Worm (Caenorhabditis elegans) whole organism, mixed stage, embryonic: ENCODE measurements around the gene T02H6.5.

ENCODE experiments used
- cnd-1 ChIP-seq: fragments of 200-800 bp; sonication (Bioruptor generic); optimal IDR thresholded peaks from 2 replicates; lab custom pipeline; 2018; ENCODE audit warnings: mild to moderate bottlenecking, missing genetic modification characterization, missing compliant biosample characterization
- elt-1 ChIP-seq: sonication (generic microtip); optimal IDR thresholded peaks from 2 replicates; lab custom pipeline; 2017; ENCODE audit warnings: missing genetic modification characterization, mild to moderate bottlenecking, missing compliant biosample characterization, antibody characterized with exemption, moderate library complexity, borderline replicate concordance; ENCODE audit not compliant: insufficient read depth
- flh-1 ChIP-seq: fragments of 200-800 bp; sonication (Bioruptor generic); optimal IDR thresholded peaks from 2 replicates; lab custom pipeline; 2018; ENCODE audit warnings: mild to moderate bottlenecking, missing genetic modification characterization, moderate library complexity, missing compliant biosample characterization
- ham-2 ChIP-seq: fragments of 200-800 bp; sonication (Bioruptor generic); optimal IDR thresholded peaks from 2 replicates; lab custom pipeline; 2018; ENCODE audit warnings: mild to moderate bottlenecking, missing genetic modification characterization, missing compliant biosample characterization
- nhr-76 ChIP-seq: sonication (generic microtip); optimal IDR thresholded peaks from 2 replicates; lab custom pipeline; 2017; ENCODE audit warnings: missing biosample characterization, missing genetic modification characterization
- pha-4 ChIP-seq: fragments of 150-350 bp; optimal IDR thresholded peaks from 2 replicates; lab custom pipeline; 2018; ENCODE audit warnings: missing biosample characterization, missing genetic modification reagents, missing genetic modification characterization
- unc-62 ChIP-seq: fragments of 150-350 bp; optimal IDR thresholded peaks from 2 replicates; lab custom pipeline; 2014; ENCODE audit warnings: missing biosample characterization, missing genetic modification reagents, missing genetic modification characterization

- no peak for TF ChIP-seq cnd-1 (tag; lab: Kevin White, UChicago)
- TF ChIP-seq unc-62, result no peak
- no peak for TF ChIP-seq nhr-76 (tag; lab: Kevin White, UChicago)
- no peak for TF ChIP-seq flh-1 (GFP tag; lab: Kevin White, UChicago)
- TF ChIP-seq elt-1 (tag; lab: Kevin White, UChicago), result no peak
- no peak for TF ChIP-seq pha-4 (tag; lab: Kevin White, UChicago)
- no peak for TF ChIP-seq ham-2 (GFP tag; lab: Kevin White, UChicago)
Measured at ce11 chrII:724004-724403, 39.1 kb downstream of the T02H6.5 start.
